Fruit fly (Drosophila melanogaster) whole organism, embryonic: Measurements from ENCODE around the gene RacGAP84C.

Experiments
- Aef1 ChIP-seq: fragments of 200-800 bp; sonication (Bioruptor generic); IDR thresholded peaks from 3 replicates; pipeline ENCODE4 v1.3.6; 2022; ENCODE audit warnings: missing biosample characterization, missing genetic modification characterization
- CG10209 ChIP-seq: fragments of 200-800 bp; sonication (Bioruptor generic); optimal IDR thresholded peaks from 3 replicates; lab custom pipeline; 2017; ENCODE audit warnings: missing biosample characterization, mild to moderate bottlenecking, missing genetic modification characterization, missing genetic modification reagents
- CG11398 ChIP-seq: fragments of 200-800 bp; sonication (Bioruptor generic); optimal IDR thresholded peaks from 2 replicates; lab custom pipeline; 2016; ENCODE audit warnings: missing biosample characterization, missing genetic modification characterization
- CG12391 ChIP-seq: fragments of 200-800 bp; sonication (Bioruptor generic); optimal IDR thresholded peaks from 3 replicates; lab custom pipeline; 2018; ENCODE audit warnings: missing biosample characterization, mild to moderate bottlenecking, missing genetic modification characterization, moderate library complexity
- CG14860 ChIP-seq: fragments of 200-800 bp; sonication (Bioruptor generic); IDR thresholded peaks from 3 replicates; pipeline ENCODE4 v1.3.6; 2022; ENCODE audit warnings: missing biosample characterization, missing genetic modification characterization; ENCODE audit not compliant: partially characterized antibody
- CG17361 ChIP-seq: fragments of 200-800 bp; sonication (Bioruptor generic); IDR thresholded peaks from 3 replicates; pipeline ENCODE4 v1.3.6; 2022; ENCODE audit warnings: missing biosample characterization, missing genetic modification characterization
- CG1792 ChIP-seq: fragments of 200-800 bp; sonication (Bioruptor generic); optimal IDR thresholded peaks from 2 replicates; lab custom pipeline; 2016; ENCODE audit warnings: missing biosample characterization, missing genetic modification characterization
- CG2120 ChIP-seq: fragments of 200-800 bp; sonication (Bioruptor generic); optimal IDR thresholded peaks from 3 replicates; lab custom pipeline; 2016; ENCODE audit warnings: missing biosample characterization, missing genetic modification characterization
- CG31224 ChIP-seq: fragments of 200-800 bp; sonication (Bioruptor generic); IDR thresholded peaks from 2 replicates; pipeline ENCODE4 v1.3.6; 2022; ENCODE audit warnings: missing biosample characterization, missing genetic modification characterization
- CG31441 ChIP-seq: fragments of 200-800 bp; sonication (Bioruptor generic); IDR thresholded peaks from 2 replicates; pipeline ENCODE4 v1.3.6; 2022; ENCODE audit warnings: missing biosample characterization, missing genetic modification characterization
- CG8281 ChIP-seq: fragments of 200-800 bp; sonication (Bioruptor generic); optimal IDR thresholded peaks from 2 replicates; lab custom pipeline; 2018; ENCODE audit warnings: missing biosample characterization, mild to moderate bottlenecking, missing genetic modification characterization, moderate library complexity
- CG9817 ChIP-seq: fragments of 200-800 bp; sonication (Bioruptor generic); optimal IDR thresholded peaks from 2 replicates; lab custom pipeline; 2018; ENCODE audit warnings: missing biosample characterization, mild to moderate bottlenecking, missing genetic modification characterization, moderate library complexity
- CrebB ChIP-seq: fragments of 200-800 bp; sonication (Bioruptor generic); optimal IDR thresholded peaks from 3 replicates; lab custom pipeline; 2018; ENCODE audit warnings: missing biosample characterization, mild to moderate bottlenecking, missing genetic modification characterization
- Dek ChIP-seq: fragments of 200-800 bp; sonication (Bioruptor generic); optimal IDR thresholded peaks from 3 replicates; lab custom pipeline; 2019; ENCODE audit warnings: missing biosample characterization, mild to moderate bottlenecking, missing genetic modification characterization, moderate library complexity
- Dip3 ChIP-seq: fragments of 200-800 bp; sonication (Bioruptor generic); optimal IDR thresholded peaks from 3 replicates; lab custom pipeline; 2016; ENCODE audit warnings: missing biosample characterization, missing genetic modification characterization
- Ets65A ChIP-seq: fragments of 200-800 bp; sonication (Bioruptor generic); peaks from one replicate; lab custom pipeline; 2016; ENCODE audit warnings: missing biosample characterization, missing genetic modification characterization
- GATAe ChIP-seq: fragments of 200-800 bp; sonication (Bioruptor generic); conservative IDR thresholded peaks from 2 replicates; pipeline ENCODE4 v1.3.6; 2022; ENCODE audit warnings: missing biosample characterization, missing genetic modification characterization
- HmgZ ChIP-seq: fragments of 200-800 bp; sonication (Bioruptor generic); optimal IDR thresholded peaks from 2 replicates; lab custom pipeline; 2018; ENCODE audit warnings: missing biosample characterization, mild to moderate bottlenecking, missing genetic modification characterization
- Kr ChIP-seq: fragments of 200-800 bp; sonication (Bioruptor generic); optimal IDR thresholded peaks from 2 replicates; lab custom pipeline; 2017; ENCODE audit warnings: missing biosample characterization, mild to moderate bottlenecking, missing genetic modification characterization
- Lpt ChIP-seq: fragments of >200 bp; optimal IDR thresholded peaks from 2 replicates; lab custom pipeline; 2018; ENCODE audit warnings: missing biosample characterization, missing genetic modification characterization
- Med ChIP-seq: fragments of 200-800 bp; sonication (Bioruptor generic); peaks from one replicate; lab custom pipeline; 2016; ENCODE audit warnings: missing biosample characterization, missing genetic modification characterization, mild to moderate bottlenecking, inconsistent platforms, moderate library complexity
- NK7.1 ChIP-seq: fragments of 200-800 bp; sonication (Bioruptor generic); optimal IDR thresholded peaks from 3 replicates; lab custom pipeline; 2016; ENCODE audit warnings: missing biosample characterization, missing genetic modification characterization
- Ravus ChIP-seq: fragments of 200-800 bp; sonication (Bioruptor generic); IDR thresholded peaks from 2 replicates; pipeline ENCODE4 v1.3.6; 2022; ENCODE audit warnings: missing biosample characterization, missing genetic modification characterization
- Sox100B ChIP-seq: fragments of 200-800 bp; sonication (Bioruptor generic); optimal IDR thresholded peaks from 3 replicates; lab custom pipeline; 2018; ENCODE audit warnings: missing biosample characterization, mild to moderate bottlenecking, missing genetic modification characterization
- abd-A ChIP-seq: fragments of 200-800 bp; sonication (Bioruptor generic); optimal IDR thresholded peaks from 3 replicates; lab custom pipeline; 2019; ENCODE audit warnings: missing biosample characterization, mild to moderate bottlenecking, missing genetic modification characterization, moderate library complexity
- bbx ChIP-seq: fragments of 200-800 bp; sonication (Bioruptor generic); IDR thresholded peaks from 2 replicates; pipeline ENCODE4 v1.3.6; 2022; ENCODE audit warnings: missing biosample characterization, missing genetic modification characterization; ENCODE audit not compliant: partially characterized antibody
- bcd ChIP-seq: fragments of 200-800 bp; sonication (Bioruptor generic); optimal IDR thresholded peaks from 2 replicates; lab custom pipeline; 2017; ENCODE audit warnings: missing biosample characterization, mild to moderate bottlenecking, missing genetic modification characterization
- br ChIP-seq: fragments of >200 bp; optimal IDR thresholded peaks from 2 replicates; lab custom pipeline; 2017
- cad ChIP-seq: fragments of >200 bp; optimal IDR thresholded peaks from 2 replicates; lab custom pipeline; 2017; ENCODE audit warnings: missing biosample characterization, missing genetic modification characterization
- cas ChIP-seq: fragments of 200-800 bp; sonication (Bioruptor generic); IDR thresholded peaks from 2 replicates; pipeline ENCODE4 v1.3.6; 2022; ENCODE audit warnings: missing biosample characterization, missing genetic modification characterization
- chinmo ChIP-seq: fragments of 200-800 bp; sonication (Bioruptor generic); IDR thresholded peaks from 4 replicates; pipeline ENCODE4 v1.3.6; 2022; ENCODE audit warnings: missing biosample characterization, missing genetic modification characterization; ENCODE audit not compliant: partially characterized antibody
- cwo ChIP-seq: fragments of 200-800 bp; sonication (Bioruptor generic); optimal IDR thresholded peaks from 3 replicates; lab custom pipeline; 2017; ENCODE audit warnings: missing biosample characterization, missing genetic modification characterization, mild to moderate bottlenecking, moderate library complexity, missing genetic modification reagents
- fru ChIP-seq: fragments of >200 bp; optimal IDR thresholded peaks from 2 replicates; lab custom pipeline; 2017
- gfzf ChIP-seq: fragments of 200-800 bp; sonication (Bioruptor generic); optimal IDR thresholded peaks from 2 replicates; lab custom pipeline; 2016; ENCODE audit warnings: missing biosample characterization, mild to moderate bottlenecking, missing genetic modification characterization, moderate library complexity
- peb ChIP-seq: fragments of 200-800 bp; sonication (Bioruptor generic); IDR thresholded peaks from 2 replicates; pipeline ENCODE4 v1.3.6; 2022; ENCODE audit warnings: missing biosample characterization, missing genetic modification characterization
- pho ChIP-seq: fragments of 200-800 bp; sonication (Bioruptor generic); optimal IDR thresholded peaks from 2 replicates; lab custom pipeline; 2016; ENCODE audit warnings: missing biosample characterization, missing genetic modification characterization
- rib ChIP-seq: fragments of 200-800 bp; sonication (Bioruptor generic); IDR thresholded peaks from 2 replicates; pipeline ENCODE4 v1.3.6; 2022; ENCODE audit warnings: missing biosample characterization, missing genetic modification characterization
- stc ChIP-seq: fragments of 200-800 bp; sonication (Bioruptor generic); IDR thresholded peaks from 2 replicates; pipeline ENCODE4 v1.3.6; 2022; ENCODE audit warnings: missing biosample characterization, missing genetic modification characterization
- stwl ChIP-seq: fragments of 200-800 bp; sonication (Bioruptor generic); optimal IDR thresholded peaks from 3 replicates; lab custom pipeline; 2018; ENCODE audit warnings: missing biosample characterization, mild to moderate bottlenecking, missing genetic modification characterization, moderate library complexity
- vnd ChIP-seq: fragments of 200-800 bp; sonication (Bioruptor generic); IDR thresholded peaks from 3 replicates; pipeline ENCODE4 v1.3.6; 2022; ENCODE audit warnings: missing biosample characterization, missing genetic modification characterization; ENCODE audit not compliant: partially characterized antibody
- wdn ChIP-seq: fragments of 200-800 bp; sonication (Bioruptor generic); IDR thresholded peaks from 2 replicates; pipeline ENCODE4 v1.3.6; 2022; ENCODE audit warnings: missing biosample characterization, missing genetic modification characterization

The RacGAP84C gene

dm6 chr3R:7249460-7249859, 36.3 kb upstream of the RacGAP84C start, which contains the start of the genes CG1227 and Dtwd2 (continued):
- TF ChIP-seq cas (GFP tag; lab: Robert Waterston, UW), result peak; percentile 83
- TF ChIP-seq CG31224 (GFP tag; lab: Robert Waterston, UW), result peak; percentile 72
- no peak; the same call in none of the 2 replicates for TF ChIP-seq CG31441 (GFP tag; lab: Robert Waterston, UW)
- peak; percentile 55 for TF ChIP-seq NK7.1 (GFP tag; lab: Kevin White, UChicago)
- TF ChIP-seq wdn (GFP tag; lab: Robert Waterston, UW), result peak; percentile 83
- TF ChIP-seq HmgZ, result peak; percentile 96
- peak; percentile 85 for TF ChIP-seq Aef1 (GFP tag; lab: Robert Waterston, UW)
- no peak for TF ChIP-seq abd-A (tag; lab: Kevin White, UChicago)
- TF ChIP-seq CG14860 (GFP tag; lab: Robert Waterston, UW), result no peak
- TF ChIP-seq stwl, result peak; percentile 60
- peak; percentile 59 for TF ChIP-seq Ravus (GFP tag; lab: Robert Waterston, UW)
- TF ChIP-seq gfzf (GFP tag; lab: Kevin White, UChicago), result peak; percentile 8
- no peak for TF ChIP-seq cad (GFP tag; lab: Kevin White, UChicago)
- peak; percentile 97 for TF ChIP-seq CG12391 (tag; lab: Kevin White, UChicago)
- TF ChIP-seq CG11398 (GFP tag; lab: Kevin White, UChicago), result peak; percentile 10
- TF ChIP-seq Dip3, result peak; percentile 52
- TF ChIP-seq pho (GFP tag; lab: Kevin White, UChicago), result peak; percentile 71
- TF ChIP-seq bcd (GFP tag; lab: Kevin White, UChicago), result peak; percentile 85
- peak; percentile 85 for TF ChIP-seq rib
- peak; percentile 90 for TF ChIP-seq CG2120
- TF ChIP-seq cwo (GFP tag; lab: Kevin White, UChicago), result no peak
- TF ChIP-seq Lpt (GFP tag; lab: Kevin White, UChicago), result no peak
- 0 out of 2 replicates have a peak, but pooled peaks have one; percentile 27 for TF ChIP-seq bbx (GFP tag; lab: Robert Waterston, UW)
- no peak for TF ChIP-seq Dek (tag; lab: Kevin White, UChicago)
- no peak for TF ChIP-seq chinmo (GFP tag; lab: Robert Waterston, UW)
- TF ChIP-seq Med (GFP tag; lab: Kevin White, UChicago), result peak; percentile 91
- peak; percentile 64 for TF ChIP-seq GATAe (GFP tag; lab: Robert Waterston, UW)
- TF ChIP-seq CG9817 (tag; lab: Kevin White, UChicago), result peak; percentile 93
- no peak; the same call in 1 of the 3 replicates for TF ChIP-seq CG17361 (GFP tag; lab: Robert Waterston, UW)
- no peak for TF ChIP-seq fru (lab: Kevin White, UChicago)
- TF ChIP-seq CG1792, result peak; percentile 31
- no peak for TF ChIP-seq br (lab: Kevin White, UChicago)

dm6 chr3R:7251857-7252256, 33.9 kb upstream of the RacGAP84C start, which contains the start of gene Obp84a:
Gene Obp84a (minus strand): TSS chr3R:7251957.
- no peak for TF ChIP-seq vnd
- no peak for TF ChIP-seq Kr (GFP tag; lab: Kevin White, UChicago)
- no peak for TF ChIP-seq stc (GFP tag; lab: Robert Waterston, UW)
- no peak for TF ChIP-seq Sox100B (GFP tag; lab: Kevin White, UChicago)
- no peak for TF ChIP-seq CrebB (tag; lab: Kevin White, UChicago)

- no peak for TF ChIP-seq gfzf (GFP tag; lab: Kevin White, UChicago)
- TF ChIP-seq Ets65A (GFP tag; lab: Kevin White, UChicago), result peak; percentile 57
- TF ChIP-seq CG8281 (tag; lab: Kevin White, UChicago), result peak; percentile 95
- no peak for TF ChIP-seq peb (GFP tag; lab: Robert Waterston, UW)
- no peak for TF ChIP-seq CG10209 (GFP tag; lab: Kevin White, UChicago)
These were observed 26.2 kb upstream of the RacGAP84C start for dm6 chr3R:7259554-7259953.
